Worm (Caenorhabditis elegans): ENCODE measurements around the gene EEED8.18.
A peak's percentile ranks its signal among the peaks of the same experiment; 100 is the strongest.

EEED8.18 gene

ce11 chrII:5429522-5430257 is 17.3 kb upstream of the EEED8.18 start, which contains the start of the genes F07F6.4 and F07F6.2:
Gene F07F6.4 (minus strand): TSS chrII:5429572.
Gene F07F6.2 (plus strand): TSS chrII:5430207.
- peak; percentile 6 for TF ChIP-seq W03F9.2 (tag; optimal IDR thresholded peaks at IDR 0.05)
- no peak for TF ChIP-seq him-1 (tag; optimal IDR thresholded peaks at IDR 0.05)

ce11 chrII:5426470-5426869 is 14.1 kb upstream of the EEED8.18 start:
- TF ChIP-seq dao-5 (tag; optimal IDR thresholded peaks at IDR 0.05): no peak

- TF ChIP-seq W03F9.2 (tag; optimal IDR thresholded peaks at IDR 0.05) (no peak), dao-5 (tag; optimal IDR thresholded peaks at IDR 0.05) (no peak), him-1 (tag; optimal IDR thresholded peaks at IDR 0.05) (no peak)
Observed at ce11 chrII:5426054-5426453, 13.6 kb upstream of the EEED8.18 start.

DNA sequence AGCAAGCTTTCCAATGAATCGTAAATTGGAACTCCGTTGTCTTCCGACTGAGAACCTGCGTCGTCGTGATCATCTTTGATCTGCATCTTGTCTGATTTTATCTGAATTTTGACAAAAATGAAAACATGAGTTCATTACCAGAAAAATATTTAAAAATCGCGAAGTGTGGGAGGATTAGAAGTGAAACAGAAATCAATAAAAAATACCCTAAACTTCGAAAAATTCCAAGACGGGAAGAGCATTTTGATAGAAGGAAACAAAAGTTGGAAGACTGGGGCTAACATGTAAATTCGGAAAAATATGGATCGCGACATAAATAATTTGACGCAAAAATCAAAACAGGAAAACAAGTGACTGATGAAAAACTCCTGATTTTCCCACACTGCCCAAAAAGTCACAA is 13.2 kb upstream of the EEED8.18 start, which contains the start of gene F07F6.8:
F07F6.8 (minus strand) TSS at position 101 of the 400 bp plus-strand sequence.
- TF ChIP-seq W03F9.2 (tag; optimal IDR thresholded peaks at IDR 0.05): no peak
- no peak for TF ChIP-seq dao-5 (tag; optimal IDR thresholded peaks at IDR 0.05)
- TF ChIP-seq him-1 (tag; optimal IDR thresholded peaks at IDR 0.05): no peak

- no peak for TF ChIP-seq dao-5 (tag; optimal IDR thresholded peaks at IDR 0.05)
- TF ChIP-seq W03F9.2 (tag; optimal IDR thresholded peaks at IDR 0.05): no peak
- no peak for TF ChIP-seq him-1 (tag; optimal IDR thresholded peaks at IDR 0.05)
Observed at ce11 chrII:5423832-5424231, 11.4 kb upstream of the EEED8.18 start, which contains the start of gene F07F6.7. Gene F07F6.7 (minus strand): TSS chrII:5423858.

ce11 chrII:5420947-5421614 is 8.7 kb upstream of the EEED8.18 start, which contains the start of gene tofu-6:
Gene tofu-6 (plus strand): TSS chrII:5421248.
- no peak for TF ChIP-seq W03F9.2 (tag; optimal IDR thresholded peaks at IDR 0.05)
- no peak for TF ChIP-seq him-1 (tag; optimal IDR thresholded peaks at IDR 0.05)
- no peak for TF ChIP-seq dao-5 (tag; optimal IDR thresholded peaks at IDR 0.05)

ce11 chrII:5418929-5419328 is 6.5 kb upstream of the EEED8.18 start, which contains the start of gene EEED8.15:
Gene EEED8.15 (plus strand): TSS chrII:5419229.
- TF ChIP-seq him-1 (tag; optimal IDR thresholded peaks at IDR 0.05) (no peak), dao-5 (tag; optimal IDR thresholded peaks at IDR 0.05) (no peak), W03F9.2 (tag; optimal IDR thresholded peaks at IDR 0.05) (no peak)

DNA sequence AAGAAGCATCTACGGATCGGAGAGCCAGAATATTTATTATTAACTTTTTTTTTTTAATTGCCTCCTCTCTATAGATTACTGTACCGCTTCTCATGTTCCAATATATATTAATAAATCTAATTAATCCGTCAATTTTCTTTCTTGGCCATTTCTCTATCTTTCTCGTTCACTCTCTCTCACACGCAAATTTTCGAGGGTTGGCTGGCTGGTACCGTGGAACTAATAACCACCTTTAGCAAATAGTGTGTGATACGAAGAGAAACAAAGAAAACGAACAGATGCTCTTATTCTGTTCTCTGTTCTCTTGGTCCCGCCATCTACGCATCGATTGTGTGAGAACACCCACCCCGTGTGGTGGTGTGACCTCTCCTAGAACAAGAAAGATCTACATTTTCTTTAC is 5.9 kb upstream of the EEED8.18 start:
- TF ChIP-seq dao-5 (tag; optimal IDR thresholded peaks at IDR 0.05): no peak

ce11 chrII:5417905-5418304 is 5.5 kb upstream of the EEED8.18 start:
- TF ChIP-seq him-1 (tag; optimal IDR thresholded peaks at IDR 0.05) (no peak), W03F9.2 (tag; optimal IDR thresholded peaks at IDR 0.05) (no peak), dao-5 (tag; optimal IDR thresholded peaks at IDR 0.05) (no peak)

ce11 chrII:5416204-5416764 is 3.9 kb upstream of the EEED8.18 start, which contains the start of gene EEED8.2:
Gene EEED8.2 (plus strand): TSS chrII:5416714.
- TF ChIP-seq dao-5 (tag; optimal IDR thresholded peaks at IDR 0.05): no peak
- TF ChIP-seq him-1 (tag; optimal IDR thresholded peaks at IDR 0.05): no peak
- no peak for TF ChIP-seq W03F9.2 (tag; optimal IDR thresholded peaks at IDR 0.05)

DNA sequence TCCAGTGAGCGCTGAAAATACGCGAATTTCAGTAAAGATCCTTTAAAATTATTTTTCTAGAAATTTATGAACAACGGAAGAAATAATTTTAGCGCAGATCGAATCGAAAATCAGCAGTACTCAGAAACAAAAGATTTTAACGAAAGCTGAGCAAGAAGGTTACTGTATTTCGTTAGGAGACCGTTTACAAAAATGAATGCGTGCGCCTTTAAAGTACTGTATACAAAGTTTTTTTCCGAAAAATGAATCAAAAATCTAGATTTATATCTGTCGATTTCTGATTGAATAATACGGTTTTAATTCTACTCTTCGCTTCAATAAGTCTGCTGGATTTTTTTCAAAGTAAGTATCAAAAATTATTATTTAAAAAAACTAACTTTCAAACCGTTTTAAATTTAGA is 1.6 kb upstream of the EEED8.18 start, which contains the start of the genes EEED8.14 and EEED8.3:
EEED8.14 (minus strand) TSS at position 13 of the 400 bp plus-strand sequence.
EEED8.3 (plus strand) TSS at position 237 of the 400 bp plus-strand sequence.
- TF ChIP-seq dao-5 (tag; optimal IDR thresholded peaks at IDR 0.05) (no peak), W03F9.2 (tag; optimal IDR thresholded peaks at IDR 0.05) (no peak), him-1 (tag; optimal IDR thresholded peaks at IDR 0.05) (no peak)

DNA sequence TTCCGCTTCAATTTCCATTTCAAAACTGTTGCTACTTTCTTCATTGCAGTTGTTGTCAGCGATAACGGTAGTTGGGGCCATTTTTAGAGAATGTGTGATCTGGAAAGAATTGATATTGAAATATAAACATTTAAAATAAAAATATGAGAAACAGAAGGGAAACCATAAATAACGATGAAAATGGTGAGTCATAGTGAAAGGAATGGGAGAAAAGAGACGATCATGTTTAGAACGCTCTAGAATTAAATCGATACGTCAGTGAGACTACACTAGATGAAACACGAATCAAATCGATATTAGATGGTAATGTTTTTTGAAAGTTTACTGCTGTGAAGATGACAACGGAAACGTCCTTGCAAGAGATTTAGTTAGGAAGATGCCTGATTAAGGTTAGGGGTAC is 3.5 kb downstream of the EEED8.18 start, which contains the start of the genes EEED8.12 and EEED8.4:
EEED8.12 (minus strand) TSS at position 101 of the 400 bp plus-strand sequence.
EEED8.4 (plus strand) TSS at position 396 of the 400 bp plus-strand sequence.
- no peak for TF ChIP-seq dao-5 (tag; optimal IDR thresholded peaks at IDR 0.05)
- TF ChIP-seq him-1 (tag; optimal IDR thresholded peaks at IDR 0.05): no peak

DNA sequence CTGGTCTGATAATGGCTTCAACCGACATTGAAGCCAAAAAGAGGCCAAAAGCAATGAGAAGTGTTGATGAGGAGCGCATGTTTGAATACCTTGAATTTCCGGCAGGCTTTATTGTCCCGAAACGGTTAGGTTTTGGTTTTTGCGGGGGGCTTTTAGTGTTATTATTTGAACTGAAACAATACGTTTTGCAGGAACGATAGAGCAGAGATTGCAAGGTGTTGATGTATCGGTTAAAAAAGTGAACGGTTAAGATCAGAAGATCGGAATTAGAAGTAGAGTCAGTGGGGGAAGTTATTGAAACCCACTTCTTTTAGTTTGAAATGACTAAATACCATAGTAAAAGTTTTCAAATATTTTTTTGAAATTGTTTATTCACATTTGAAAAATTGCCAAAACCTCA is 4.9 kb downstream of the EEED8.18 start, which contains the start of gene clec-141:
clec-141 (minus strand) TSS at position 101 of the 400 bp plus-strand sequence.
- no peak for TF ChIP-seq dao-5 (tag; optimal IDR thresholded peaks at IDR 0.05)
- no peak for TF ChIP-seq W03F9.2 (tag; optimal IDR thresholded peaks at IDR 0.05)
- TF ChIP-seq him-1 (tag; optimal IDR thresholded peaks at IDR 0.05): no peak

- TF ChIP-seq him-1 (tag; optimal IDR thresholded peaks at IDR 0.05): no peak
- no peak for TF ChIP-seq dao-5 (tag; optimal IDR thresholded peaks at IDR 0.05)
- no peak for TF ChIP-seq W03F9.2 (tag; optimal IDR thresholded peaks at IDR 0.05)
Observed at ce11 chrII:5399201-5399600, 13.2 kb downstream of the EEED8.18 start, which contains the start of gene mog-5. Gene mog-5 (plus strand): TSS chrII:5399538.

Data from whole organism, L4/young adult.